Worm (Caenorhabditis elegans): ENCODE data around the gene otpl-6.
"Not testable (repeated sequence)": the region's sequence is repeated elsewhere in the genome, so short reads cannot be mapped to it uniquely, and the experiment has no call there.

The otpl-6 gene

ce11 chrV:8537031-8537430, 11.2 kb downstream of the otpl-6 start, which contains the start of gene otpl-4:
TSS of gene otpl-4 (plus strand) at chrV:8537331.
- TF ChIP-seq klf-2 (GFP tag; conservative IDR thresholded peaks at IDR 0.05) (no peak), cog-1 (tag; optimal IDR thresholded peaks at IDR 0.05) (no peak), med-1 (GFP tag; optimal IDR thresholded peaks at IDR 0.05; ENCODE audit: insufficient read depth) (no peak), tab-1 (GFP tag; IDR thresholded peaks at IDR 0.05) (no peak), flt-1 (GFP tag; IDR thresholded peaks at IDR 0.05) (no peak), ref-1 (GFP tag; conservative IDR thresholded peaks at IDR 0.05) (no peak)

ce11 chrV:8545531-8546224, 19.8 kb downstream of the otpl-6 start, which contains the start of the genes slc-17.8 and asns-1:
TSS of gene slc-17.8 (minus strand) at chrV:8545581.
TSS of gene asns-1 (plus strand) at chrV:8546174.
- TF ChIP-seq tab-1 (GFP tag; IDR thresholded peaks at IDR 0.05): no peak

DNA sequence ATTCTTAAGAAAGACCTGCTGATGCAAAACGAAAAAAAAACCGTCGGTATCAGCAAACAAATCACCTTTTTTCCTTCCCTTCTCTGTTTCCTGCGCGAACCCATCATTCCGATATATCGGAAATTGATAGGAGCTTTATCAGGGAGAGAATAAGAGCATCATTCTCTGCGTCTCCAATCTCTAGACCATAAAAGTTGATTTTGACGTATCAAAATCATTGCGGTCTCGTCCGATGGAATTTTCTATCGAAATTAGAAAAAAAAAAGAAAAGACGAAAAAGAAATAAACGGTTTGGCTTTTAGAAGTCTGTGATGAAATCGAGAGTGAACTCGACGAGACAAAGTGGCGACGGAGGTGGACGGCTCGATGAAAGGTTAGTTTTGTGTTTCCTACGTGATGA, 23.1 kb downstream of the otpl-6 start, which contains the start of gene stdh-4:
Gene stdh-4 (plus strand): TSS at position 301 of the 400 bp plus-strand sequence.
- TF ChIP-seq klf-2 (GFP tag; conservative IDR thresholded peaks at IDR 0.05) (no peak), ztf-29 (GFP tag; IDR thresholded peaks at IDR 0.05) (no peak), ztf-23 (GFP tag; IDR thresholded peaks at IDR 0.05) (no peak), cog-1 (tag; optimal IDR thresholded peaks at IDR 0.05) (no peak), T22C8.4 (GFP tag; IDR thresholded peaks at IDR 0.05) (no peak), flt-1 (GFP tag; IDR thresholded peaks at IDR 0.05) (no peak), med-1 (GFP tag; optimal IDR thresholded peaks at IDR 0.05; ENCODE audit: insufficient read depth) (no peak), tab-1 (GFP tag; IDR thresholded peaks at IDR 0.05) (no peak), ref-1 (GFP tag; conservative IDR thresholded peaks at IDR 0.05) (no peak)

DNA sequence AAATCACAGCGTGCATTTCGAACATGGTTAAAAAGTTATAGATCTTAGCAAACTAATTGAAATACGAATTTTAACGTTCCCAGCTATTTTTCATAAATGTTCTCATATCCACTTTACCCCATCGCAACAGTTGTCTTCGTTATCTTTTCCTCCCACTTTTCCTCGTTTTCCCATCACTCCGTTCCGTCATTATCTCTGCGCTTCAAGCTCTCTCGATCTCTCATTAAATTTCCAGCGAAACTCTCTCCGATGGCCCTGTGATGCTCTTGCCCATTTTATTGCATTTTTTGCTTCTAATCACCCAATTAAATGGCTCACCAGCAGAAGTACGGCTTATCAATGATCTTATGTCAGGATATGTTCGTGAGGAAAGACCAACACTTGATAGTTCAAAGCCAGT, 26.6 kb downstream of the otpl-6 start, which contains the start of gene acr-15:
Gene acr-15 (plus strand): TSS at position 236 of the 400 bp plus-strand sequence.
- TF ChIP-seq ztf-23 (GFP tag; IDR thresholded peaks at IDR 0.05): 0 out of 2 replicates have a peak, but pooled peaks have one; percentile 34
- TF ChIP-seq cog-1 (tag; optimal IDR thresholded peaks at IDR 0.05): no peak

- TF ChIP-seq T22C8.4 (GFP tag; IDR thresholded peaks at IDR 0.05) (no peak), cog-1 (tag; optimal IDR thresholded peaks at IDR 0.05) (no peak), med-1 (GFP tag; optimal IDR thresholded peaks at IDR 0.05; ENCODE audit: insufficient read depth) (no peak), tab-1 (GFP tag; IDR thresholded peaks at IDR 0.05) (no peak), ref-1 (GFP tag; conservative IDR thresholded peaks at IDR 0.05) (no peak), klf-2 (GFP tag; conservative IDR thresholded peaks at IDR 0.05) (no peak), ztf-23 (GFP tag; IDR thresholded peaks at IDR 0.05) (no peak), ztf-29 (GFP tag; IDR thresholded peaks at IDR 0.05) (no peak)
Measured at ce11 chrV:8555955-8556354, 30.1 kb downstream of the otpl-6 start.

DNA sequence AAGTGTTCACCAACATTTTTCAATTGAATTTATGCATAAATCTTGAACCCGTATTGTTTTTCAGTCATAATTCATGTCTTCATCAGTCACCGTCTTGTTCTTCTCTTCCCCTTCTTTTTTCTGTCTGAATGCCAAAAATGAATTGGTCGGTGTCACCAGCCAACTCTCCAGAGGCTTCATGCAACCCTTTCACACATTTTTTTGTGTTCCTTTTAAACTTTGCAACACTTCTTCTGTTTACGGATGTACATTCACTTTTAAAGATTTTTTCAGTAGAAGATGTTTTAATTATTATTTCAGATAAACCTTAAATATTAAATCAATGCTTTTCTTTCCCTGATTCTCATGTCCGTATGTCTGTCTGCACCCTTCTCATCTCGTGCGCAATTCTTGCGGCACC, 35.0 kb downstream of the otpl-6 start, which contains the start of gene acr-16:
Gene acr-16 (plus strand): TSS at position 301 of the 400 bp plus-strand sequence.
- TF ChIP-seq klf-2 (GFP tag; conservative IDR thresholded peaks at IDR 0.05) (no peak), cog-1 (tag; optimal IDR thresholded peaks at IDR 0.05) (no peak), med-1 (GFP tag; optimal IDR thresholded peaks at IDR 0.05; ENCODE audit: insufficient read depth) (no peak), ref-1 (GFP tag; conservative IDR thresholded peaks at IDR 0.05) (no peak), tab-1 (GFP tag; IDR thresholded peaks at IDR 0.05) (no peak), ztf-29 (GFP tag; IDR thresholded peaks at IDR 0.05) (no peak), ztf-23 (GFP tag; IDR thresholded peaks at IDR 0.05) (no peak), T22C8.4 (GFP tag; IDR thresholded peaks at IDR 0.05) (no peak)

DNA sequence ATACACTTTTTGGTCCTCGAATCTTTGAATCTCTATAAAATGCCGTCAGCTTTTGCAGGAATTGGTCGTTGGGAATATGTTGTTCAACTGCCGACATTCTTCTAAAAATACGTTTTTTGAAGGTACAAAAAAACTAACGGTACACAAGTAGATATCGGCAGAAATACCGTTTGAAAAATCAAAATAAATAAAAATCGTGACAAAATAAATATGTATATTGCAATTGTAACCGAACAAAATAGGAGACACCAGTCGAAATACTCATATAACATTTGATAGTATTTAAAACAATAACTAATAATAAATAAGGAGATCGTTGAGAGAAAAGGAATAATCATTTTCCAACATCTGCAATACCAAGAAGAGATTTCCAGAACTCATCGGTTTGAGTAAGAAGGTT, 39.2 kb downstream of the otpl-6 start, which contains the start of gene F25G6.8:
Gene F25G6.8 (minus strand): TSS at position 101 of the 400 bp plus-strand sequence.
- TF ChIP-seq tab-1 (GFP tag; IDR thresholded peaks at IDR 0.05): no peak
- TF ChIP-seq klf-2 (GFP tag; conservative IDR thresholded peaks at IDR 0.05): no peak
- TF ChIP-seq med-1 (GFP tag; optimal IDR thresholded peaks at IDR 0.05; ENCODE audit: insufficient read depth): no peak
- TF ChIP-seq flt-1 (GFP tag; IDR thresholded peaks at IDR 0.05): no peak

- TF ChIP-seq ztf-29 (GFP tag; IDR thresholded peaks at IDR 0.05) (no peak), flt-1 (GFP tag; IDR thresholded peaks at IDR 0.05) (no peak), ztf-23 (GFP tag; IDR thresholded peaks at IDR 0.05) (no peak), klf-2 (GFP tag; conservative IDR thresholded peaks at IDR 0.05) (no peak), cog-1 (tag; optimal IDR thresholded peaks at IDR 0.05) (no peak), ref-1 (GFP tag; conservative IDR thresholded peaks at IDR 0.05) (no peak), tab-1 (GFP tag; IDR thresholded peaks at IDR 0.05) (no peak), med-1 (GFP tag; optimal IDR thresholded peaks at IDR 0.05; ENCODE audit: insufficient read depth) (no peak), T22C8.4 (GFP tag; IDR thresholded peaks at IDR 0.05) (no peak)
Measured at ce11 chrV:8569172-8569571, 43.3 kb downstream of the otpl-6 start.

DNA sequence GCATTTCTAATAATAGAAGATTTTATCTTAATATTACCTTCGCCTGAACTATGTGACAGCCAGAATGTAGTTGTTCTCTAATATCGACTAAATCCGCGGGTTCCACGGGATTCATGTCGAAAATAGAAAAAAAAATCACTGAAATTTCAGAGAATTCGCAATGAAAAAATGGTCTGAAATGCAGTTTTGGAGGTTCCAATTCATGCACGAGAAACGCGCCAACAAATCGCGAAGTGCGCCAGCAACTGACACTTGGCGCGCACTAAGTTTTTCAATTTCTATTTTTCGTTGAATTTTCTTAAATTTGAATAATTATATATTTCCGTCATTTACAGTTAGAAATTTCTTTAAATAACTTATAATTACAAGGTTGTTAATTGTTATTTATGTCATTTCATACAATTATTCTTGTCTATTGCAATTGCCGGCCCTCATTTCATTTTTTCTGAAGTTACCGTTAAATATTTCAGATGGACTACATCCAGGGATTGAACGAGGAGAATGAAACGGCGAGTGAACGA, 44.0 kb downstream of the otpl-6 start, which contains the start of the genes F25G6.9 and symk-1:
Gene F25G6.9 (minus strand): TSS at position 160 of the 521 bp plus-strand sequence.
Gene symk-1 (plus strand): TSS at position 471 of the 521 bp plus-strand sequence.
- TF ChIP-seq klf-2 (GFP tag; conservative IDR thresholded peaks at IDR 0.05) (no peak), med-1 (GFP tag; optimal IDR thresholded peaks at IDR 0.05; ENCODE audit: insufficient read depth) (no peak), ztf-29 (GFP tag; IDR thresholded peaks at IDR 0.05) (no peak)

- TF ChIP-seq T22C8.4 (GFP tag; IDR thresholded peaks at IDR 0.05); ref-1 (GFP tag; conservative IDR thresholded peaks at IDR 0.05); ztf-29 (GFP tag; IDR thresholded peaks at IDR 0.05): not testable (repeated sequence)
Measured at ce11 chrV:8574762-8575161, 48.9 kb downstream of the otpl-6 start, which contains the start of gene F25G6.1. TSS of gene F25G6.1 (plus strand) at chrV:8575062.

Data from whole organism, midembryonic.